Worm (Caenorhabditis elegans) whole organism, late embryonic: ENCODE data around the gene rund-1.

ENCODE experiments used
- K09A11.1 ChIP-seq: sonication (generic microtip); optimal IDR thresholded peaks from 2 replicates; lab custom pipeline; 2017; ENCODE audit warnings: antibody characterized with exemption, mild to moderate bottlenecking, missing genetic modification characterization, missing compliant biosample characterization; ENCODE audit not compliant: insufficient read depth
- ceh-30 ChIP-seq: fragments of 150-350 bp; optimal IDR thresholded peaks from 2 replicates; lab custom pipeline; 2014; ENCODE audit warnings: missing biosample characterization, missing genetic modification characterization
- fkh-10 ChIP-seq: fragments of 150-350 bp; optimal IDR thresholded peaks from 2 replicates; lab custom pipeline; 2014; ENCODE audit warnings: missing biosample characterization, missing genetic modification reagents, missing genetic modification characterization
- hlh-13 ChIP-seq: fragments of 200-800 bp; sonication (Bioruptor generic); optimal IDR thresholded peaks from 2 replicates; lab custom pipeline; 2018; ENCODE audit warnings: mild to moderate bottlenecking, missing genetic modification characterization, missing compliant biosample characterization
- nfya-1 ChIP-seq: sonication (generic microtip); optimal IDR thresholded peaks from 2 replicates; lab custom pipeline; 2017; ENCODE audit warnings: missing genetic modification characterization, mild to moderate bottlenecking, missing compliant biosample characterization, antibody characterized with exemption, moderate library complexity
- nhr-11 ChIP-seq: fragments of 150-350 bp; optimal IDR thresholded peaks from 2 replicates; lab custom pipeline; 2014; ENCODE audit warnings: missing biosample characterization, missing genetic modification characterization
- pqm-1 ChIP-seq: sonication (generic microtip); optimal IDR thresholded peaks from 2 replicates; lab custom pipeline; 2016; ENCODE audit warnings: missing genetic modification characterization, missing compliant biosample characterization
- unc-55 ChIP-seq: sonication (generic microtip); optimal IDR thresholded peaks from 2 replicates; lab custom pipeline; 2017; ENCODE audit warnings: missing biosample characterization, missing genetic modification reagents, missing genetic modification characterization

ce11 chrX:691613-692012, 30.0 kb upstream of the rund-1 start, which contains the start of gene ncam-1:
- TF ChIP-seq nhr-11 (tag; lab: Kevin White, UChicago) (no peak), ceh-30 (tag; lab: Kevin White, UChicago) (no peak), pqm-1 (tag; lab: Kevin White, UChicago) (no peak), fkh-10 (no peak), K09A11.1 (tag; lab: Kevin White, UChicago) (no peak), unc-55 (GFP tag; lab: Kevin White, UChicago) (no peak), hlh-13 (GFP tag; lab: Kevin White, UChicago) (no peak), nfya-1 (no peak)
